Worm (Caenorhabditis elegans) whole organism, late embryonic: ENCODE data around the gene Y81G3A.6.
"Not testable (repeated sequence)": the region's sequence is repeated elsewhere in the genome, so short reads cannot be mapped to it uniquely, and the experiment has no call there.

Experiments used
- C08G9.2 ChIP-seq: sonication (generic microtip); optimal IDR thresholded peaks from 2 replicates; lab custom pipeline; 2016; ENCODE audit warnings: mild to moderate bottlenecking, missing genetic modification characterization, moderate library complexity, missing compliant biosample characterization
- F13H6.1 ChIP-seq: sonication (generic microtip); optimal IDR thresholded peaks from 2 replicates; lab custom pipeline; 2016; ENCODE audit warnings: missing genetic modification characterization, missing compliant biosample characterization
- T23F11.4 ChIP-seq: fragments of 200-800 bp; sonication (Bioruptor generic); optimal IDR thresholded peaks from 2 replicates; lab custom pipeline; 2018; ENCODE audit warnings: mild to moderate bottlenecking, missing genetic modification characterization, missing compliant biosample characterization
- Y22D7AL.16 ChIP-seq: sonication (generic microtip); optimal IDR thresholded peaks from 2 replicates; lab custom pipeline; 2016; ENCODE audit warnings: missing genetic modification characterization, missing compliant biosample characterization
- ahr-1 ChIP-seq: sonication (generic microtip); optimal IDR thresholded peaks from 2 replicates; lab custom pipeline; 2016; ENCODE audit warnings: missing genetic modification characterization, missing compliant biosample characterization
- ama-1 ChIP-seq: fragments of 150-350 bp; optimal IDR thresholded peaks from 2 replicates; lab custom pipeline; 2014
- ceh-18 ChIP-seq: sonication (generic microtip); optimal IDR thresholded peaks from 2 replicates; lab custom pipeline; 2016; ENCODE audit warnings: missing genetic modification characterization, missing compliant biosample characterization
- ceh-24 ChIP-seq: sonication (generic microtip); optimal IDR thresholded peaks from 2 replicates; lab custom pipeline; 2016; ENCODE audit warnings: mild to moderate bottlenecking, missing genetic modification characterization, missing compliant biosample characterization
- ceh-31 ChIP-seq: sonication (generic microtip); optimal IDR thresholded peaks from 2 replicates; lab custom pipeline; 2016; ENCODE audit warnings: missing genetic modification characterization, missing compliant biosample characterization
- ceh-34 ChIP-seq: sonication (generic microtip); optimal IDR thresholded peaks from 2 replicates; lab custom pipeline; 2016; ENCODE audit warnings: mild to moderate bottlenecking, missing genetic modification characterization, missing compliant biosample characterization
- ceh-48 ChIP-seq: sonication (generic microtip); optimal IDR thresholded peaks from 2 replicates; lab custom pipeline; 2016; ENCODE audit warnings: missing genetic modification characterization, inconsistent platforms, missing compliant biosample characterization
- dmd-4 ChIP-seq: sonication (generic microtip); optimal IDR thresholded peaks from 2 replicates; lab custom pipeline; 2016; ENCODE audit warnings: borderline replicate concordance, missing genetic modification characterization, missing compliant biosample characterization
- elt-2 ChIP-seq: sonication (generic microtip); optimal IDR thresholded peaks from 2 replicates; lab custom pipeline; 2016; ENCODE audit warnings: missing genetic modification reagents, missing genetic modification characterization, missing compliant biosample characterization
- eyg-1 ChIP-seq: sonication (generic microtip); optimal IDR thresholded peaks from 2 replicates; lab custom pipeline; 2016; ENCODE audit warnings: missing genotype, missing genetic modification characterization, missing compliant biosample characterization
- gmeb-2 ChIP-seq: sonication (generic microtip); optimal IDR thresholded peaks from 2 replicates; lab custom pipeline; 2016; ENCODE audit warnings: missing genetic modification characterization, inconsistent platforms, missing compliant biosample characterization
- hlh-15 ChIP-seq: sonication (generic microtip); optimal IDR thresholded peaks from 2 replicates; lab custom pipeline; 2016; ENCODE audit warnings: missing genetic modification characterization, missing compliant biosample characterization
- hlh-8 ChIP-seq: sonication (generic microtip); optimal IDR thresholded peaks from 2 replicates; lab custom pipeline; 2016; ENCODE audit warnings: missing genotype, missing genetic modification characterization, missing compliant biosample characterization
- lim-6 ChIP-seq: sonication (generic microtip); optimal IDR thresholded peaks from 2 replicates; lab custom pipeline; 2016; ENCODE audit warnings: missing genetic modification characterization, missing compliant biosample characterization
- mec-3 ChIP-seq: sonication (generic microtip); optimal IDR thresholded peaks from 2 replicates; lab custom pipeline; 2016; ENCODE audit warnings: borderline replicate concordance, missing genetic modification characterization, missing compliant biosample characterization
- pag-3 ChIP-seq: sonication (generic microtip); optimal IDR thresholded peaks from 2 replicates; lab custom pipeline; 2016; ENCODE audit warnings: missing compliant biosample characterization, missing genetic modification characterization, borderline replicate concordance
- pat-9 ChIP-seq: fragments of 200-800 bp; sonication (Bioruptor generic); optimal IDR thresholded peaks from 2 replicates; lab custom pipeline; 2018; ENCODE audit warnings: mild to moderate bottlenecking, missing genetic modification characterization, moderate library complexity, missing compliant biosample characterization
- pha-4 ChIP-seq: fragments of 150-350 bp; optimal IDR thresholded peaks from 2 replicates; lab custom pipeline; 2018; ENCODE audit warnings: missing biosample characterization, missing genetic modification reagents, missing genetic modification characterization
- pqm-1 ChIP-seq: sonication (generic microtip); optimal IDR thresholded peaks from 2 replicates; lab custom pipeline; 2016; ENCODE audit warnings: missing genetic modification characterization, missing compliant biosample characterization
- pros-1 ChIP-seq: fragments of 150-350 bp; optimal IDR thresholded peaks from 2 replicates; lab custom pipeline; 2014; ENCODE audit warnings: missing biosample characterization, missing genetic modification reagents, missing genetic modification characterization
- ref-2 ChIP-seq: sonication (generic microtip); optimal IDR thresholded peaks from 2 replicates; lab custom pipeline; 2016; ENCODE audit warnings: missing genetic modification characterization, missing compliant biosample characterization
- syd-9 ChIP-seq: sonication (generic microtip); optimal IDR thresholded peaks from 2 replicates; lab custom pipeline; 2016; ENCODE audit warnings: mild to moderate bottlenecking, missing genetic modification characterization, moderate library complexity, missing compliant biosample characterization
- unc-3 ChIP-seq, 2 experiments: fragments of 200-800 bp in 1 of 2; sonication (Bioruptor generic) in 1 of 2; sonication (generic microtip) in 1 of 2; conservative IDR thresholded peaks in 1 of 2; optimal IDR thresholded peaks in 1 of 2; 2 replicates each; pipeline versions ENCODE4 v1.3.6 to Lab custom; 2016 to 2022; ENCODE audit warnings: missing compliant biosample characterization in 2 of 2, missing genetic modification characterization in 2 of 2, missing genetic modification reagents in 1 of 2
- unc-42 ChIP-seq: sonication (generic microtip); optimal IDR thresholded peaks from 2 replicates; lab custom pipeline; 2016; ENCODE audit warnings: missing genotype, missing genetic modification characterization, missing compliant biosample characterization
- unc-86 ChIP-seq: sonication (generic microtip); optimal IDR thresholded peaks from 2 replicates; lab custom pipeline; 2016; ENCODE audit warnings: missing genetic modification characterization, missing compliant biosample characterization
- ztf-16 ChIP-seq: sonication (generic microtip); optimal IDR thresholded peaks from 2 replicates; lab custom pipeline; 2017; ENCODE audit warnings: missing genetic modification characterization, missing compliant biosample characterization

The Y81G3A.6 gene

DNA sequence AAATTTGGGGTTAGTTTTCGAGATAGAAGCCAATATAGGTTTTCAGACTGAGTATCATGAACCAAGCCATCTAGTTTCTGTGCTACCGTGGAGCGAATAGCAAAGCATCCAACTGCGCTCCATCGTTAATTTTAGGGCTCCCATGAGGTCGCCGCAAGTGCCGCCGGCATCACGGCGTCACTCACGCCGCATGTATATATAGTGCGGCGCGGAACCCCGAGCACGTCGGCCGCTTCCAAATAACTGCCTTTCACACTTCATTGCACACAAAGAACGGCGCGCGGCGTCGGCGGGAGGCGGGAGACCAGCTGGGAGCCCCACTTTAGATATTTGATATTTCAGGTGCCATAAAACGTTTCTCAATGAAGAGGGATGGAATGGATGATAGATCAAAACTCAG, 32.3 kb downstream of the Y81G3A.6 start:
- TF ChIP-seq ceh-34 (tag; lab: Kevin White, UChicago) = no peak
- TF ChIP-seq ceh-24 (tag; lab: Kevin White, UChicago) = no peak
- TF ChIP-seq pat-9 = no peak
- no peak for TF ChIP-seq unc-3 (GFP tag; conservative IDR thresholded peaks at IDR 0.05; lab: Robert Waterston, UW)
- no peak for TF ChIP-seq unc-3 (tag; optimal IDR thresholded peaks at IDR 0.05; lab: Kevin White, UChicago)
- TF ChIP-seq syd-9 = no peak
- no peak for TF ChIP-seq pha-4 (tag; lab: Kevin White, UChicago)
- no peak for TF ChIP-seq eyg-1 (tag; lab: Kevin White, UChicago)
- no peak for TF ChIP-seq pag-3 (tag; lab: Kevin White, UChicago)
- no peak for TF ChIP-seq unc-42
- no peak for TF ChIP-seq hlh-8 (tag; lab: Kevin White, UChicago)
- no peak for TF ChIP-seq pros-1 (tag; lab: Kevin White, UChicago)
- TF ChIP-seq gmeb-2 (tag; lab: Kevin White, UChicago) = no peak
- no peak for TF ChIP-seq pqm-1
- TF ChIP-seq ztf-16 (tag; lab: Kevin White, UChicago) = no peak

DNA sequence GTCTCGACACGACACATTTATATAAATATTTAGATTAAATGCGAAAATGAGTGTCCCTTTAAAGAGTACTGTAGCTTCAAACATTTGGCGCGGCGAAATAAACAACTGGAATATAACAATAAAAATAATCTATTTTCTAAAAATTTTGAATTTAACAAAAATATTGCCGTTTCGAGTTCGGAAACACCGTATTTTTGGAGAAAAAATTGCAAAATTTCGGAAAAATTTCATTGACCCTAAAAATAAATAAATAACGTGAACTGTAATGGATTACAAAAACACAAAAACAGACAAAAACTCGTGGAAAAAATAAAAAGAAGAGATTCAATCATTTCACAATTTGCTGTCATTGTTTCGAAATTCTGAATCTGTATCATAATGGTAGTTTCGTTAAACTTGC, 34.7 kb downstream of the Y81G3A.6 start, which contains the start of gene F42G4.2:
Gene F42G4.2, plus strand, starts transcription at position 301 of the 400 bp plus-strand sequence.
- TF ChIP-seq ceh-18, elt-2, unc-86 (tag; lab: Kevin White, UChicago): not testable (repeated sequence)

DNA sequence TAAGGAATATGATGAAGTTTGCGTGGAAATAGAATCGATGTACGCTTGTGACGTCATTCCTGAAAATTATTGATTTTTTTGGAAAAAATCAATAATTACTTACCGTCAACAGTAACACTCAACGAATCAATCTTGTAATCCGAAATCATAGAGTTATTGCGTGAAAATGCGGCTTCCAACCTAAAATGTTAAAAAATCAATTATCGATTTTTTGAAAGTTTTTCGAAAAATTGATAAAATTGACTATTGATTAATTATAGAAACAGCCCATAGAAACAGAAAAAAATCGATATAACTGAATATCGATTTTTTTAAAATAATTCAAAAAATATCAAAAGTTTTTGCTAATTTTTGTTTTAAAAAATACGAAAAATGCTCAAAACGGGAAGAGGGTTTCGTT, 35.2 kb downstream of the Y81G3A.6 start, which contains the start of gene F42G4.7:
Gene F42G4.7, minus strand, starts transcription at position 185 of the 400 bp plus-strand sequence.
- not testable (repeated sequence) for TF ChIP-seq gmeb-2, F13H6.1, ceh-31 (tag; lab: Kevin White, UChicago)

DNA sequence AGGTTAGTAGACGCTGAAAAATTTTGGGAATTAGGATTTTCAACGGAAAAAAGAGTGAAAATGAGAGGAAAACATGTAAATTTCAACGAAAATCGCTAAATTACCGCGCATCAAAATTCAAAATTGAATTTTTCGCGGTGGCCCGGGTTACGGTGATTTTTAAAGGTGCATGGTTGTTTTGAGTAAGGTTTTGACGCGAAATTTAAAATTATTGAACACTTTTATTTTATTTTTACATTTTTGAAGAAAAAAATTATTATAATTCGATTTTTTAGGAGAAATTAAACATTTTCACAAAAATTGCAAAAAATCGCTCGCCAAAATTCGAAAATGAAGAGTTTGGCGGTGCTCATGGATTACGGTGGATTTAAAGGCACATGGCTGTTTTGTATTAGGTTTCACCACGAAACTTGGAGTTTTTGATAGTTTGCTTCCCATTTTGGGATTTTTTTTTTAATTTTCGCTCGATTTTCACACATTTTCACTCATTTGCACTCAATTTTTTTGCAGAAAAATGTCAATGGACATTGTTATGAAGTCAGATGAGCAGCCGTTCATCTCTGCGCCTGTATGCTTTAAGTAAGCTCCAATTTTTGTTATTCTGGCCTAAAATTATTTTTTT, 38.8 kb downstream of the Y81G3A.6 start, which contains the start of gene puf-6:
Gene puf-6, minus strand, starts transcription at position 13 of the 622 bp plus-strand sequence.
- not testable (repeated sequence) for TF ChIP-seq C08G9.2 (tag; lab: Kevin White, UChicago); pat-9; lim-6 (tag; lab: Kevin White, UChicago)
- TF ChIP-seq, all 69 proteins: peak for 0; not testable (repeated sequence) for 69

DNA sequence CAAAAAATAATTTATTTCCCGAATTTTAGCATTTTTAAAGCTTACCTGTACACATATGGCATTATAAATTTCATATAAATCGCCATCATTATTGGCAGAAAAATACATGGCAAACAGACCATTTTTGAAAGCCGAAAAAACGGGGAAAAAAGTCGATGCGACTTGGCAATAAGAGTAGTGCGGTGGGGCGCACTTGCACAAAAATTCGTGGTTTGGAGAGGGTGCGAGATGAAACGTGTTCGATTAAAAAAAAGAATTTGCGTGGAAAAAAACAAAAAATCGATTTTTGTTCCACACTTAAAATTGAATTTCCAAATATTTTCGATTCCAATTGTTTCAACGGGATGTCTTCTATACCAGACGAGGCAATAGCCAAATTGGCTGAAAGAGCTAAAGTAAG, 45.6 kb downstream of the Y81G3A.6 start, which contains the start of gene F18A11.3:
Gene F18A11.3, minus strand, starts transcription at position 125 of the 400 bp plus-strand sequence.
- TF ChIP-seq dmd-4 (tag; lab: Kevin White, UChicago) (no peak), ama-1 (lab: Kevin White, UChicago) (no peak), pag-3 (tag; lab: Kevin White, UChicago) (no peak), ref-2 (peak; percentile 1), ahr-1 (tag; lab: Kevin White, UChicago) (no peak), hlh-15 (tag; lab: Kevin White, UChicago) (no peak), ceh-48 (peak; percentile 55), gmeb-2 (tag; lab: Kevin White, UChicago) (no peak), T23F11.4 (no peak), Y22D7AL.16 (tag; lab: Kevin White, UChicago) (no peak), mec-3 (tag; lab: Kevin White, UChicago) (no peak)
- TF ChIP-seq, all 69 proteins: peak for 2
